Fruit fly (Drosophila melanogaster): Measurements from ENCODE around the gene LKRSDH.

LKRSDH gene

DNA sequence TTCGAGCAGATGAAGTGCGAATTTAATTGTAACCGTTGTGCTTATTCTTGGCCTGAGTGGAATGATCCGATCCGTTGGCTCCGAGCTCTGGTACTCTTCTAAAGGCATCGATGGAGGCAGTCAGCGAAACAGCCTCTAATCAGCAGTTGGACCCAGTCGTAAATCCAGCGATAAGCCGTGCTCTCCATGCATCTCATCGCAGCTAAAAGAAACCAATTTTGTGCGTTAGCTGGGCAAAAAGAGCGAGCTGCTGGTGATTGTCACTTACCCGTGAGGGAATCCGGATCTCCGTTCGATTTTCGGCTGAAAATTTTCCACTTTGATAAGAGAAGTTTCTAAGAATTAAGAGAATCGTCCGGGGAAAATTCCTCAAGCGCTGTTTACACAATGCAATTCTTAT lies at the start of gene LKRSDH:
TSS of gene LKRSDH (minus strand) at position 101 of the 400 bp plus-strand sequence.
- peak; percentile 51 for TF ChIP-seq sug (tag; optimal IDR thresholded peaks at IDR 0.05)
- TF ChIP-seq chinmo (GFP tag; IDR thresholded peaks at IDR 0.05; ENCODE audit: partially characterized antibody) = 0 out of 4 replicates have a peak, but pooled peaks have one; percentile 43
- TF ChIP-seq Ssrp (tag; optimal IDR thresholded peaks at IDR 0.05) = no peak
- TF ChIP-seq CG34376 (GFP tag; optimal IDR thresholded peaks at IDR 0.05) = peak; percentile 46
- TF ChIP-seq zen2 (GFP tag; IDR thresholded peaks at IDR 0.05; ENCODE audit: partially characterized antibody) = no peak
- no peak for TF ChIP-seq chm (GFP tag; IDR thresholded peaks at IDR 0.05)

DNA sequence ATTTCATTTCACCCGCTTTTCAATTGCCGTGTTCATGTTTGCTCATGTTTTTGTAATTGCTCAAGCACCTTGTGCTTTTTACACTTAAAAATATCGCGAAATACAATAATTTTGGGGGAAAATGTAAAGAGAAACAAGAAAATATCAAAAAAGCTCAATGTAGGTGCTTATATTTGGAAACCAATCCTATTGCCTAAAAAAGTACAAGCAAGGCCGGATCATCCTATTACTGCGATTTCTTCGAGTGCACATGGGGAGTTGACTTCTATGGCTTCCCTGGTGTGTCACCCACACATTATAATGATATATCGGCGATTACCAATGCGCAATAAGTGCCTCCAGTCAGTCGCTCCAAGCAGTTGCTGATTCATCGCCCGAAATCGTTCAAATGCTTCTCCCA lies 45.5 kb upstream of the LKRSDH start:
- no peak for TF ChIP-seq knrl (GFP tag; IDR thresholded peaks at IDR 0.05; ENCODE audit: partially characterized antibody)
- TF ChIP-seq CG6813 (GFP tag; optimal IDR thresholded peaks at IDR 0.05) = no peak
- no peak for TF ChIP-seq CG2199 (GFP tag; IDR thresholded peaks at IDR 0.05)
- TF ChIP-seq Hr78 (GFP tag; optimal IDR thresholded peaks at IDR 0.05) = no peak
- no peak for TF ChIP-seq Sin3A (optimal IDR thresholded peaks at IDR 0.05)
- no peak for TF ChIP-seq CG30020 (tag; optimal IDR thresholded peaks at IDR 0.05)
- TF ChIP-seq pzg (GFP tag; optimal IDR thresholded peaks at IDR 0.05) = no peak
- no peak for TF ChIP-seq CG2202 (tag; optimal IDR thresholded peaks at IDR 0.05)
- TF ChIP-seq CG16813 (GFP tag; IDR thresholded peaks at IDR 0.05; ENCODE audit: partially characterized antibody) = no peak
- TF ChIP-seq Med (GFP tag) = peak; percentile 72
- TF ChIP-seq CG5180 (GFP tag; optimal IDR thresholded peaks at IDR 0.05) = no peak
- no peak for TF ChIP-seq Lim3 (GFP tag; IDR thresholded peaks at IDR 0.05)
- TF ChIP-seq pita (GFP tag; optimal IDR thresholded peaks at IDR 0.05) = no peak
- TF ChIP-seq fd3F (GFP tag; optimal IDR thresholded peaks at IDR 0.05) = no peak
- no peak for TF ChIP-seq CG1647 (GFP tag; optimal IDR thresholded peaks at IDR 0.05)
- no peak for TF ChIP-seq sr (GFP tag; IDR thresholded peaks at IDR 0.05)
- no peak for TF ChIP-seq CG12155 (GFP tag; optimal IDR thresholded peaks at IDR 0.05)
- no peak for TF ChIP-seq Dref (GFP tag; IDR thresholded peaks at IDR 0.05)
- TF ChIP-seq Hr39 (optimal IDR thresholded peaks at IDR 0.05) = no peak
- TF ChIP-seq CG31388 (GFP tag; optimal IDR thresholded peaks at IDR 0.05) = no peak
- no peak for TF ChIP-seq CG12236 (GFP tag; optimal IDR thresholded peaks at IDR 0.05)
- TF ChIP-seq Hr51 (GFP tag; optimal IDR thresholded peaks at IDR 0.05) = peak in 1 of 2 experiments; percentile 12
- no peak for TF ChIP-seq bab2 (GFP tag; optimal IDR thresholded peaks at IDR 0.05)
- TF ChIP-seq Ssrp (tag; optimal IDR thresholded peaks at IDR 0.05) = no peak
- no peak for TF ChIP-seq CG33213 (GFP tag; optimal IDR thresholded peaks at IDR 0.05)
- no peak for TF ChIP-seq CG16863 (GFP tag; optimal IDR thresholded peaks at IDR 0.05)
- no peak for TF ChIP-seq ro (GFP tag; IDR thresholded peaks at IDR 0.05)
- TF ChIP-seq mirr (GFP tag; optimal IDR thresholded peaks at IDR 0.05) = no peak
- no peak for TF ChIP-seq CG8281 (tag; optimal IDR thresholded peaks at IDR 0.05)
- no peak for TF ChIP-seq br (optimal IDR thresholded peaks at IDR 0.05)
- TF ChIP-seq az2 (GFP tag; optimal IDR thresholded peaks at IDR 0.05) = no peak
- TF ChIP-seq CG6175 (GFP tag; IDR thresholded peaks at IDR 0.05) = no peak
- TF ChIP-seq ken (GFP tag; IDR thresholded peaks at IDR 0.05) = no peak
- TF ChIP-seq crp (GFP tag; optimal IDR thresholded peaks at IDR 0.05) = no peak
- no peak for TF ChIP-seq H2.0 (GFP tag; IDR thresholded peaks at IDR 0.05)
- peak; percentile 4 for TF ChIP-seq dmrt99B (tag; optimal IDR thresholded peaks at IDR 0.05)
- TF ChIP-seq gem (tag; optimal IDR thresholded peaks at IDR 0.05) = peak; percentile 24
- TF ChIP-seq Xrp1 (GFP tag; IDR thresholded peaks at IDR 0.05) = no peak
- no peak for TF ChIP-seq CG7786 (GFP tag; optimal IDR thresholded peaks at IDR 0.05)
- TF ChIP-seq CG2120 (GFP tag; optimal IDR thresholded peaks at IDR 0.05) = peak; percentile 2
- no peak for TF ChIP-seq CG10267 (tag; optimal IDR thresholded peaks at IDR 0.05)
- TF ChIP-seq lmd (GFP tag; IDR thresholded peaks at IDR 0.05) = no peak
- TF ChIP-seq NC2α (GFP tag; optimal IDR thresholded peaks at IDR 0.05) = no peak
- TF ChIP-seq p53 (GFP tag; optimal IDR thresholded peaks at IDR 0.05) = no peak
- no peak; the same call in 2 of the 3 replicates for TF ChIP-seq tgo (GFP tag; IDR thresholded peaks at IDR 0.05)
- no peak for TF ChIP-seq CG17361 (GFP tag; IDR thresholded peaks at IDR 0.05)
